Fruit fly (Drosophila melanogaster): ENCODE results near the gene CG2003.

- no peak for TF ChIP-seq CG15710 (tag; optimal IDR thresholded peaks at IDR 0.05)
- no peak for TF ChIP-seq CG4496 (GFP tag; IDR thresholded peaks at IDR 0.05)
These were observed 28.5 kb upstream of the CG2003 start for dm6 chr3R:31949433-31949832.
